Fruit fly (Drosophila melanogaster) whole organism, wandering third instar larva: ENCODE measurements around the gene Liprin-beta.

Experiments
- CrebA ChIP-seq: fragments of 200-800 bp; sonication (Bioruptor generic); optimal IDR thresholded peaks from 2 replicates; lab custom pipeline; 2016; ENCODE audit warnings: missing biosample characterization, mild to moderate bottlenecking, missing genetic modification characterization, borderline replicate concordance
- Myc ChIP-seq: fragments of >200 bp; optimal IDR thresholded peaks from 2 replicates; lab custom pipeline; 2017
- dmrt93B ChIP-seq: fragments of 200-800 bp; sonication (Bioruptor generic); optimal IDR thresholded peaks from 2 replicates; lab custom pipeline; 2018; ENCODE audit warnings: missing biosample characterization, mild to moderate bottlenecking, missing genetic modification characterization
- psq ChIP-seq: fragments of 200-800 bp; sonication (Bioruptor generic); optimal IDR thresholded peaks from 3 replicates; lab custom pipeline; 2017; ENCODE audit warnings: missing biosample characterization, mild to moderate bottlenecking, missing genetic modification characterization, moderate library complexity
- sv ChIP-seq: fragments of 200-800 bp; sonication (Bioruptor generic); optimal IDR thresholded peaks from 3 replicates; lab custom pipeline; 2016; ENCODE audit warnings: missing biosample characterization, missing genetic modification characterization

DNA sequence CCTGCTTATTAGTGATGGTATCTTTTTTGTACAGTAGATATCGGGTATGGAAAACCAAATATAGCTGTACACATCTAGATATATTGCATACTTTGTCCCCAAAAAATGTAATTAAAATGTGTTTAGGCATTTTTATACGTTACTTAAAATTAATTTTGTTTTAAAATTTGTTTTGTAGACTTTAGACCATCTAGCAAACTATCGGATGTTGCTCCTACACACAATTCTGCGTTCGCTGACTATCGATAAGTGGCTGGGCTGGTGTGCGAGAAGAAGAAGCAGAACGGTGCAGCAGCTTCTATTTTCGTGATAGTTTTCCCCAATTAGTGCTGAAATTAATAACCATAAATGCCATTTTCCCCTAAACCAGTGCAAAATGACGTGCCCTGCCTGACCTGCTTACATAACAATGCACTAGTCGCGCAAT is at the start of gene Liprin-beta, which contains the start of gene Vps36:
- peak; percentile 71 for TF ChIP-seq dmrt93B (GFP tag; lab: Kevin White, UChicago)
- TF ChIP-seq CrebA = no peak
- peak; percentile 79 for TF ChIP-seq psq (GFP tag; lab: Kevin White, UChicago)
- no peak for TF ChIP-seq Myc (lab: Kevin White, UChicago)
- peak; percentile 77 for TF ChIP-seq sv (GFP tag; lab: Kevin White, UChicago)
